Fruit fly (Drosophila melanogaster): Measurements from ENCODE around the gene crp.

The crp gene

DNA sequence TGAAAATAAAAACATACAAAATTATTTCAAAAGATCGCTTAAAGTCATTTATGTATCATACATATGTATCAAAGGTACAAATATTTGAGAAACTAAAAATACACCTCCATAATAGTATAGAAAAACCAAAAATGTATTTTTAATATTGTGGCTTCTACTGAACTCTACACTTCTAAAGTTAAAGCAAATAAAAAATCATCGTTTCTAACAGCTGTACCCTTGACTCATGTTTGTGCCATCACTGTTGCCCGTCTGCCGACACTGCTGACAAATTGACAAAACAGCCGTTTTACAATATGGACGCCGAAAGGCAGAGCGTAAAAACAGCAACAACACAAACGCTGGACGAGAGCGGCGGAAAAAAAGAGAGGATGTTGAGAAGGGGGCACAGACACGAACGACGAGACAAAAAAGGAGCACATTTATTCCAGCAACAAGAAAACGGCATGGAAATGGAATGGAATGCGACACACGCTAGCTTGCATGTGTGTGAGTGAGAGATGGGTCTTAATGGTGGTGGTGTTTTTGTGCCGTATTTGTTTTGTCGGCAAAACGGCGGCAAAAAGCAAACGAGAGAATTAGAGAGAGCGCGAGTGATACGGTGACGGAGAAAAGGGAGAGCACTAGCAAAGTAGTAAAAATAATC, 1.0 kb downstream of the crp start (continued):
- TF ChIP-seq nmo (GFP tag; optimal IDR thresholded peaks at IDR 0.05) (peak; percentile 83), CG8924 (tag; optimal IDR thresholded peaks at IDR 0.05) (peak; percentile 87), CG11504 (tag; optimal IDR thresholded peaks at IDR 0.05) (peak; percentile 87), CG30403 (GFP tag; optimal IDR thresholded peaks at IDR 0.05) (peak; percentile 82), CG16815 (GFP tag; optimal IDR thresholded peaks at IDR 0.05) (peak; percentile 79), CG8089 (GFP tag; optimal IDR thresholded peaks at IDR 0.05) (peak; percentile 55), CG14667 (GFP tag; IDR thresholded peaks at IDR 0.05) (no peak), lola (GFP tag; optimal IDR thresholded peaks at IDR 0.05) (peak in 1 of 3 experiments; percentile 78), CG6765 (GFP tag; optimal IDR thresholded peaks at IDR 0.05) (peak; percentile 81), CG9932 (GFP tag; IDR thresholded peaks at IDR 0.05) (no peak), schlank (tag; optimal IDR thresholded peaks at IDR 0.05) (peak; percentile 65), NK7.1 (GFP tag; optimal IDR thresholded peaks at IDR 0.05) (peak; percentile 69), dan (GFP tag; IDR thresholded peaks at IDR 0.05) (no peak), seq (GFP tag; IDR thresholded peaks at IDR 0.05) (no peak), HHEX (GFP tag; optimal IDR thresholded peaks at IDR 0.05) (peak; percentile 88), zen (tag; optimal IDR thresholded peaks at IDR 0.05) (peak; percentile 82), CG15514 (GFP tag; optimal IDR thresholded peaks at IDR 0.05) (peak; percentile 83), crp (GFP tag; optimal IDR thresholded peaks at IDR 0.05) (peak; percentile 1 to 73), gce (GFP tag; IDR thresholded peaks at IDR 0.05) (no peak), CG14441 (GFP tag; IDR thresholded peaks at IDR 0.05) (no peak), ems (GFP tag; optimal IDR thresholded peaks at IDR 0.05) (peak; percentile 21), YL-1 (GFP tag; optimal IDR thresholded peaks at IDR 0.05) (no peak), CG10462 (GFP tag; optimal IDR thresholded peaks at IDR 0.05) (peak; percentile 71), CG4820 (GFP tag; optimal IDR thresholded peaks at IDR 0.05) (peak; percentile 63), twi (tag; optimal IDR thresholded peaks at IDR 0.05) (peak; percentile 63), CG12391 (tag; optimal IDR thresholded peaks at IDR 0.05) (peak; percentile 90), Mes4 (GFP tag; optimal IDR thresholded peaks at IDR 0.05) (peak; percentile 72), B-H2 (GFP tag; optimal IDR thresholded peaks at IDR 0.05) (peak; percentile 64), CG13287 (GFP tag; IDR thresholded peaks at IDR 0.05; ENCODE audit: partially characterized antibody) (no peak), CG1832 (GFP tag; optimal IDR thresholded peaks at IDR 0.05) (no peak), Fer3 (tag; optimal IDR thresholded peaks at IDR 0.05) (peak; percentile 87), MBD-R2 (GFP tag; IDR thresholded peaks at IDR 0.05) (no peak), org-1 (GFP tag; optimal IDR thresholded peaks at IDR 0.05) (peak; percentile 74), sens (GFP tag) (peak; percentile 95), H15 (GFP tag; IDR thresholded peaks at IDR 0.05) (no peak), bsh (GFP tag; optimal IDR thresholded peaks at IDR 0.05) (peak; percentile 31 to 82), ap (GFP tag; IDR thresholded peaks at IDR 0.05) (no peak), CG10321 (GFP tag; IDR thresholded peaks at IDR 0.05) (no peak), Myb (GFP tag; optimal IDR thresholded peaks at IDR 0.05) (peak; percentile 72), CG10565 (GFP tag; optimal IDR thresholded peaks at IDR 0.05) (no peak), CG2875 (GFP tag; optimal IDR thresholded peaks at IDR 0.05) (peak; percentile 59), lilli (GFP tag; optimal IDR thresholded peaks at IDR 0.05) (peak; percentile 86), Stat92E (GFP tag; optimal IDR thresholded peaks at IDR 0.05) (no peak), Sin3A (optimal IDR thresholded peaks at IDR 0.05) (no peak), bigmax (GFP tag; optimal IDR thresholded peaks at IDR 0.05) (no peak), CTCF (GFP tag; optimal IDR thresholded peaks at IDR 0.05) (peak; percentile 12), H2.0 (GFP tag; IDR thresholded peaks at IDR 0.05) (no peak), Usf (GFP tag; optimal IDR thresholded peaks at IDR 0.05) (peak; percentile 35), CG13424 (tag; optimal IDR thresholded peaks at IDR 0.05) (peak; percentile 82), mirr (GFP tag; optimal IDR thresholded peaks at IDR 0.05) (peak; percentile 75)

All from whole organism, embryonic.